Fruit fly (Drosophila melanogaster): ENCODE measurements around the gene CG6766.
A peak's percentile ranks its signal among the peaks of the same experiment; 100 is the strongest.

Gene CG6766

dm6 chr2L:12004211-12004979 is 36.1 kb downstream of the CG6766 start:
- peak; percentile 68 for TF ChIP-seq CG13204 (GFP tag; optimal IDR thresholded peaks at IDR 0.05)
- TF ChIP-seq CG10348 (GFP tag; IDR thresholded peaks at IDR 0.05), result no peak
- TF ChIP-seq EcR (GFP tag; optimal IDR thresholded peaks at IDR 0.05), result peak; percentile 78
- TF ChIP-seq Snoo (tag; optimal IDR thresholded peaks at IDR 0.05), result no peak
- TF ChIP-seq gl (tag; optimal IDR thresholded peaks at IDR 0.05), result no peak
- TF ChIP-seq CG15710 (tag; optimal IDR thresholded peaks at IDR 0.05), result peak; percentile 18
- TF ChIP-seq CG34367 (tag; optimal IDR thresholded peaks at IDR 0.05), result peak; percentile 31
- no peak for TF ChIP-seq CG8301 (tag; optimal IDR thresholded peaks at IDR 0.05)
- no peak for TF ChIP-seq CG12605 (GFP tag; IDR thresholded peaks at IDR 0.05)
- TF ChIP-seq CG9948 (tag; optimal IDR thresholded peaks at IDR 0.05), result peak; percentile 1
- TF ChIP-seq CG8159 (tag; optimal IDR thresholded peaks at IDR 0.05), result no peak
- TF ChIP-seq fd96Ca (GFP tag; IDR thresholded peaks at IDR 0.05), result no peak
- TF ChIP-seq D1 (tag; optimal IDR thresholded peaks at IDR 0.05), result no peak
- TF ChIP-seq CG4496 (GFP tag; IDR thresholded peaks at IDR 0.05), result no peak
- peak; percentile 0 for TF ChIP-seq Pif1A (GFP tag; optimal IDR thresholded peaks at IDR 0.05)
- no peak for TF ChIP-seq CG32121 (GFP tag; IDR thresholded peaks at IDR 0.05)
- TF ChIP-seq Pif1B (GFP tag; optimal IDR thresholded peaks at IDR 0.05), result peak; percentile 10
- TF ChIP-seq CG17806 (tag; optimal IDR thresholded peaks at IDR 0.05), result no peak
- TF ChIP-seq Ets98B (GFP tag; IDR thresholded peaks at IDR 0.05), result no peak
- TF ChIP-seq rn (GFP tag; IDR thresholded peaks at IDR 0.05), result no peak
- TF ChIP-seq CG14655 (GFP tag; optimal IDR thresholded peaks at IDR 0.05), result no peak

- TF ChIP-seq CG13204 (GFP tag; optimal IDR thresholded peaks at IDR 0.05) (no peak), CG32121 (GFP tag; IDR thresholded peaks at IDR 0.05) (no peak), Pif1B (GFP tag; optimal IDR thresholded peaks at IDR 0.05) (no peak), CG17806 (tag; optimal IDR thresholded peaks at IDR 0.05) (no peak), CG34367 (tag; optimal IDR thresholded peaks at IDR 0.05) (no peak), CG12605 (GFP tag; IDR thresholded peaks at IDR 0.05) (no peak), CG10348 (GFP tag; IDR thresholded peaks at IDR 0.05) (no peak), CG15710 (tag; optimal IDR thresholded peaks at IDR 0.05) (no peak), CG4496 (GFP tag; IDR thresholded peaks at IDR 0.05) (no peak), EcR (GFP tag; optimal IDR thresholded peaks at IDR 0.05) (no peak), CG14655 (GFP tag; optimal IDR thresholded peaks at IDR 0.05) (no peak), gl (tag; optimal IDR thresholded peaks at IDR 0.05) (no peak), fd96Ca (GFP tag; IDR thresholded peaks at IDR 0.05) (no peak), Pif1A (GFP tag; optimal IDR thresholded peaks at IDR 0.05) (no peak), CG8159 (tag; optimal IDR thresholded peaks at IDR 0.05) (no peak), Ets98B (GFP tag; IDR thresholded peaks at IDR 0.05) (no peak), CG9948 (tag; optimal IDR thresholded peaks at IDR 0.05) (no peak), rn (GFP tag; IDR thresholded peaks at IDR 0.05) (no peak), D1 (tag; optimal IDR thresholded peaks at IDR 0.05) (no peak), Snoo (tag; optimal IDR thresholded peaks at IDR 0.05) (no peak)
Observed at dm6 chr2L:12003792-12004210, 36.7 kb downstream of the CG6766 start.

- TF ChIP-seq CG13204 (GFP tag; optimal IDR thresholded peaks at IDR 0.05), result peak; percentile 99
- no peak for TF ChIP-seq Ets98B (GFP tag; IDR thresholded peaks at IDR 0.05)
- peak; percentile 77 for TF ChIP-seq EcR (GFP tag; optimal IDR thresholded peaks at IDR 0.05)
- no peak for TF ChIP-seq CG8301 (tag; optimal IDR thresholded peaks at IDR 0.05)
- TF ChIP-seq Pif1B (GFP tag; optimal IDR thresholded peaks at IDR 0.05), result no peak
- TF ChIP-seq gl (tag; optimal IDR thresholded peaks at IDR 0.05), result peak; percentile 30
- TF ChIP-seq CG10348 (GFP tag; IDR thresholded peaks at IDR 0.05), result no peak
- peak; percentile 34 for TF ChIP-seq Pif1A (GFP tag; optimal IDR thresholded peaks at IDR 0.05)
- no peak for TF ChIP-seq rn (GFP tag; IDR thresholded peaks at IDR 0.05)
- no peak for TF ChIP-seq CG12605 (GFP tag; IDR thresholded peaks at IDR 0.05)
- no peak for TF ChIP-seq CG32121 (GFP tag; IDR thresholded peaks at IDR 0.05)
- peak; percentile 56 for TF ChIP-seq CG14655 (GFP tag; optimal IDR thresholded peaks at IDR 0.05)
- peak; percentile 27 for TF ChIP-seq CG17806 (tag; optimal IDR thresholded peaks at IDR 0.05)
- TF ChIP-seq D1 (tag; optimal IDR thresholded peaks at IDR 0.05), result no peak
- peak; percentile 32 for TF ChIP-seq Snoo (tag; optimal IDR thresholded peaks at IDR 0.05)
- no peak for TF ChIP-seq fd96Ca (GFP tag; IDR thresholded peaks at IDR 0.05)
- TF ChIP-seq CG34367 (tag; optimal IDR thresholded peaks at IDR 0.05), result no peak
- TF ChIP-seq CG8159 (tag; optimal IDR thresholded peaks at IDR 0.05), result peak; percentile 38
- no peak for TF ChIP-seq CG4496 (GFP tag; IDR thresholded peaks at IDR 0.05)
- TF ChIP-seq CG9948 (tag; optimal IDR thresholded peaks at IDR 0.05), result no peak
- peak; percentile 32 for TF ChIP-seq CG15710 (tag; optimal IDR thresholded peaks at IDR 0.05)
Observed at dm6 chr2L:12002922-12003791, 37.3 kb downstream of the CG6766 start.

- TF ChIP-seq CG9948 (tag; optimal IDR thresholded peaks at IDR 0.05) (no peak), D1 (tag; optimal IDR thresholded peaks at IDR 0.05) (no peak), CG8301 (tag; optimal IDR thresholded peaks at IDR 0.05) (no peak), CG34367 (tag; optimal IDR thresholded peaks at IDR 0.05) (no peak), CG4496 (GFP tag; IDR thresholded peaks at IDR 0.05) (no peak), Pif1A (GFP tag; optimal IDR thresholded peaks at IDR 0.05) (no peak), CG8159 (tag; optimal IDR thresholded peaks at IDR 0.05) (no peak), CG32121 (GFP tag; IDR thresholded peaks at IDR 0.05) (no peak), fd96Ca (GFP tag; IDR thresholded peaks at IDR 0.05) (no peak)
Observed at dm6 chr2L:12002051-12002450, 38.4 kb downstream of the CG6766 start, which contains the start of gene Hacd1. Gene Hacd1 (minus strand): TSS chr2L:12002266.

- TF ChIP-seq D1 (tag; optimal IDR thresholded peaks at IDR 0.05), result no peak
- TF ChIP-seq CG9948 (tag; optimal IDR thresholded peaks at IDR 0.05), result no peak
- TF ChIP-seq CG15710 (tag; optimal IDR thresholded peaks at IDR 0.05), result no peak
- no peak for TF ChIP-seq fd96Ca (GFP tag; IDR thresholded peaks at IDR 0.05)
- TF ChIP-seq Pif1A (GFP tag; optimal IDR thresholded peaks at IDR 0.05), result no peak
- no peak for TF ChIP-seq CG13204 (GFP tag; optimal IDR thresholded peaks at IDR 0.05)
- TF ChIP-seq EcR (GFP tag; optimal IDR thresholded peaks at IDR 0.05), result peak; percentile 24
- no peak for TF ChIP-seq Ets98B (GFP tag; IDR thresholded peaks at IDR 0.05)
Observed at dm6 chr2L:12001132-12001531, 39.4 kb downstream of the CG6766 start.
